In the genomic region with DNA sequence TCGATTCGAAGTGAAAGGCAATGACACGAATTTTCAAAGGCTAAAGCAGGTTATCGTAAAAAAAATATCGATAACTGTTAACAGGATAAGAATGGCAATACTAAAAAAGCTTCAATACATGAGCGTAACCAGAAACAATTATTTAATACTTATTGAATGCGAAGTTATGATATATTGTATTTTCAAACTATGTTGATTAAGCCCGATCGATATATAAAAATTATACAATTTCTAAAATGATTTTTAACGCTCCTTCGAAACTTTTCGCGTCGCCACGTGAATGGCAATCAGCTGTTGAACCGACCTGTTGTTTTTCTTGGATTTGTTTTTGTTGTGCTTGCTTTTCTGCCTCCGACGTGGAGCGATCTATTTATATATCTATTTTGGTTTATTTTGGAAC, we compare ENCODE assay signal across 4 fruit fly cellular contexts.
TF ChIP-seq lines count a peak whose summit lies in the region.

A gene (plus strand): TSS at position 305 of the 400 bp plus-strand sequence.
A gene (minus strand): TSS at position 324 of the 400 bp plus-strand sequence.

- TF ChIP-seq CTCF in whole organism, embryonic (GFP tag; optimal IDR thresholded peaks at IDR 0.05; lab: Kevin White, UChicago), result no peak

TF ChIP-seq in whole organism, adult, 20 proteins besides CTCF, POLR2A, EP300 and RAD21:
- no peak for TF ChIP-seq Hr96 (GFP tag; optimal IDR thresholded peaks at IDR 0.05; lab: Kevin White, UChicago)
- TF ChIP-seq CG11617 (GFP tag; optimal IDR thresholded peaks at IDR 0.05; lab: Kevin White, UChicago), result peak; percentile 4
- TF ChIP-seq Crg-1 (GFP tag; optimal IDR thresholded peaks at IDR 0.05; lab: Kevin White, UChicago), result peak; percentile 19
- TF ChIP-seq Clk (GFP tag; optimal IDR thresholded peaks at IDR 0.05; lab: Kevin White, UChicago), result no peak
- TF ChIP-seq bab1 (GFP tag; optimal IDR thresholded peaks at IDR 0.05; lab: Kevin White, UChicago), result peak; percentile 21
- TF ChIP-seq pad (GFP tag; optimal IDR thresholded peaks at IDR 0.05; lab: Kevin White, UChicago), result no peak
- peak; percentile 71 for TF ChIP-seq CG14711 (tag; optimal IDR thresholded peaks at IDR 0.05; lab: Kevin White, UChicago)
- TF ChIP-seq tj (GFP tag; optimal IDR thresholded peaks at IDR 0.05; lab: Kevin White, UChicago), result no peak
TF ChIP-seq in whole organism, adult: peak in this region for 4.

TF ChIP-seq in whole organism, embryonic, 481 proteins besides CTCF, POLR2A, EP300 and RAD21 (continues in another document):
- TF ChIP-seq ash1 (GFP tag; optimal IDR thresholded peaks at IDR 0.05; lab: Kevin White, UChicago) (no peak), bowl (GFP tag; IDR thresholded peaks at IDR 0.05; lab: Robert Waterston, UW) (no peak), vnd (GFP tag; IDR thresholded peaks at IDR 0.05; lab: Robert Waterston, UW; ENCODE audit: partially characterized antibody) (0 out of 3 replicates have a peak, but pooled peaks have one; percentile 28), Atf3 (GFP tag; optimal IDR thresholded peaks at IDR 0.05; lab: Kevin White, UChicago) (no peak), Dll (GFP tag; IDR thresholded peaks at IDR 0.05; lab: Robert Waterston, UW; ENCODE audit: partially characterized antibody) (peak; percentile 81), dan (GFP tag; IDR thresholded peaks at IDR 0.05; lab: Robert Waterston, UW) (no peak), kni (GFP tag; optimal IDR thresholded peaks at IDR 0.05; lab: Kevin White, UChicago) (no peak), scrt (GFP tag; optimal IDR thresholded peaks at IDR 0.05; lab: Kevin White, UChicago) (peak; percentile 95), Gug (GFP tag; IDR thresholded peaks at IDR 0.05; lab: Robert Waterston, UW) (no peak), CG30403 (GFP tag; optimal IDR thresholded peaks at IDR 0.05; lab: Kevin White, UChicago) (no peak), B-H1 (GFP tag; IDR thresholded peaks at IDR 0.05; lab: Robert Waterston, UW) (no peak), CG13624 (GFP tag; optimal IDR thresholded peaks at IDR 0.05; lab: Kevin White, UChicago) (no peak), CG13894 (tag; optimal IDR thresholded peaks at IDR 0.05; lab: Kevin White, UChicago) (no peak), hbn (GFP tag; IDR thresholded peaks at IDR 0.05; lab: Robert Waterston, UW; ENCODE audit: partially characterized antibody) (peak; percentile 62; the same call in 1 of the 2 replicates), Sin3A (optimal IDR thresholded peaks at IDR 0.05; lab: Kevin White, UChicago) (peak; percentile 22), fu2 (GFP tag; optimal IDR thresholded peaks at IDR 0.05; lab: Kevin White, UChicago) (no peak), pita (GFP tag; optimal IDR thresholded peaks at IDR 0.05; lab: Kevin White, UChicago) (no peak), CG16863 (GFP tag; optimal IDR thresholded peaks at IDR 0.05; lab: Kevin White, UChicago) (no peak), CG2678 (tag; optimal IDR thresholded peaks at IDR 0.05; lab: Kevin White, UChicago) (no peak), CG7928 (GFP tag; optimal IDR thresholded peaks at IDR 0.05; lab: Kevin White, UChicago) (no peak), CG16813 (GFP tag; IDR thresholded peaks at IDR 0.05; lab: Robert Waterston, UW; ENCODE audit: partially characterized antibody) (peak; percentile 48; the same call in 2 of the 3 replicates), Hmr (GFP tag; optimal IDR thresholded peaks at IDR 0.05; lab: Kevin White, UChicago) (no peak), danr (GFP tag; IDR thresholded peaks at IDR 0.05; lab: Robert Waterston, UW) (no peak), schlank (tag; optimal IDR thresholded peaks at IDR 0.05; lab: Kevin White, UChicago) (no peak), CG15514 (GFP tag; optimal IDR thresholded peaks at IDR 0.05; lab: Kevin White, UChicago) (peak; percentile 54)

TF ChIP-seq in whole organism, pupa, 21 proteins besides CTCF, POLR2A, EP300 and RAD21:
- TF ChIP-seq CG34367 (tag; optimal IDR thresholded peaks at IDR 0.05; lab: Kevin White, UChicago) (no peak), EcR (GFP tag; optimal IDR thresholded peaks at IDR 0.05; lab: Kevin White, UChicago) (peak; percentile 54)

TF ChIP-seq in whole organism, wandering third instar larva, 38 proteins besides CTCF, POLR2A, EP300 and RAD21:
- peak; percentile 8 for TF ChIP-seq Myc (optimal IDR thresholded peaks at IDR 0.05; lab: Kevin White, UChicago)
- no peak for TF ChIP-seq OdsH (GFP tag; optimal IDR thresholded peaks at IDR 0.05; lab: Kevin White, UChicago)
- no peak for TF ChIP-seq CG32264 (GFP tag; optimal IDR thresholded peaks at IDR 0.05; lab: Kevin White, UChicago)
- no peak for TF ChIP-seq br (GFP tag; optimal IDR thresholded peaks at IDR 0.05; lab: Kevin White, UChicago)
TF ChIP-seq in whole organism, wandering third instar larva: peak in this region for 1.
